Worm (Caenorhabditis elegans): ENCODE measurements around the gene srlf-7.

DNA sequence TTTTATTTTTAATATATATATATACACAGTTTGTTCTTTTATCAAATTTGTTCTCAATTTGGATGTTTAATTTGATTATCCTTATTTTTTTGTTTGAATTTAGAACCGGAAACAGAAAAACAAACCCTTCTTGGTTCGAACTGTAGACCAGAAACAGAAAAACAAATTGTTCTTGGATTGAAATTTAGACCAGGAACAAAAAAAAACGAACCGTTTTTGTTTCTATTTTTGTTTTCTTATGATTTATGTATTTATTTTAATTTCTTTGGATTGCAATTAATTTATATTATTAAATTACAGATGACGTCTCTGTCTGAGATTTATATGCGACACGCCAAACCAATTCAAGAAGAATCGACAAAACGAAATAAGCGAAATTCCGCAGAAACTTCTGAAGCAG, 13.7 kb upstream of the srlf-7 start, which contains the start of gene C42D4.19:
- TF ChIP-seq nhr-90 (tag; optimal IDR thresholded peaks at IDR 0.05; ENCODE audit: poor library complexity) (no peak), ztf-4 (tag; optimal IDR thresholded peaks at IDR 0.05) (no peak), efl-3 (GFP tag; optimal IDR thresholded peaks at IDR 0.05) (no peak), rnt-1 (tag; optimal IDR thresholded peaks at IDR 0.05) (no peak), nhr-237 (tag; optimal IDR thresholded peaks at IDR 0.05) (no peak)

Measured in whole organism, L1 larva.